Worm (Caenorhabditis elegans) whole organism, L1 larva: ENCODE measurements around the gene F42G2.5.

Experiments
- Y116A8C.19 ChIP-seq: sonication (generic microtip); optimal IDR thresholded peaks from 2 replicates; lab custom pipeline; 2016; ENCODE audit warnings: missing compliant biosample characterization, missing genetic modification characterization, borderline replicate concordance
- aha-1 ChIP-seq: fragments of 150-350 bp; optimal IDR thresholded peaks from 2 replicates; lab custom pipeline; 2014; ENCODE audit warnings: missing biosample characterization, missing genetic modification characterization
- alr-1 ChIP-seq: fragments of 200-800 bp; sonication (Bioruptor generic); optimal IDR thresholded peaks from 2 replicates; lab custom pipeline; 2018; ENCODE audit warnings: borderline replicate concordance, mild to moderate bottlenecking, missing genetic modification characterization, missing compliant biosample characterization
- ceh-63 ChIP-seq: fragments of 200-800 bp; sonication (Bioruptor generic); optimal IDR thresholded peaks from 2 replicates; lab custom pipeline; 2018; ENCODE audit warnings: mild to moderate bottlenecking, missing genetic modification characterization, missing compliant biosample characterization
- ceh-8 ChIP-seq: fragments of 200-800 bp; sonication (Bioruptor generic); optimal IDR thresholded peaks from 2 replicates; lab custom pipeline; 2018; ENCODE audit warnings: mild to moderate bottlenecking, missing genetic modification characterization, moderate library complexity, missing compliant biosample characterization
- ceh-90 ChIP-seq: sonication (generic microtip); optimal IDR thresholded peaks from 2 replicates; lab custom pipeline; 2016; ENCODE audit warnings: missing genetic modification characterization, missing compliant biosample characterization
- dsc-1 ChIP-seq: sonication (generic microtip); optimal IDR thresholded peaks from 2 replicates; lab custom pipeline; 2016; ENCODE audit warnings: mild to moderate bottlenecking, missing genetic modification characterization, missing compliant biosample characterization
- efl-1 ChIP-seq, 4 experiments: fragments of 150-350 bp; optimal IDR thresholded peaks in 3 of 4; peaks in 1 of 4; 1 replicate in 1 of 4; 2 replicates in 3 of 4; lab custom pipeline; 2014; ENCODE audit warnings: missing biosample characterization in 2 of 4, missing genetic modification characterization in 2 of 4, missing genetic modification reagents in 2 of 4
- egl-27 ChIP-seq, 2 experiments: fragments of 150-350 bp in 1 of 2; sonication (generic microtip); optimal IDR thresholded peaks; 3 replicates each; lab custom pipeline; 2017 to 2018; ENCODE audit warnings: missing biosample characterization in 2 of 2, missing genetic modification characterization in 2 of 2, missing genetic modification reagents in 2 of 2
- elt-2 ChIP-seq: sonication (generic microtip); optimal IDR thresholded peaks from 2 replicates; lab custom pipeline; 2016; ENCODE audit warnings: missing genetic modification characterization, mild to moderate bottlenecking, inconsistent platforms, missing compliant biosample characterization, missing genetic modification reagents
- elt-3 ChIP-seq, 6 experiments: fragments of 150-350 bp in 1 of 6; sonication (generic microtip); optimal IDR thresholded peaks; 2 replicates each; lab custom pipeline; 2017 to 2018; ENCODE audit warnings: missing biosample characterization in 6 of 6, missing genetic modification characterization in 6 of 6, inconsistent platforms in 1 of 6
- fkh-8 ChIP-seq: sonication (generic microtip); optimal IDR thresholded peaks from 2 replicates; lab custom pipeline; 2016; ENCODE audit warnings: mild to moderate bottlenecking, missing genetic modification characterization, missing compliant biosample characterization
- fos-1 ChIP-seq: fragments of 150-350 bp; optimal IDR thresholded peaks from 2 replicates; lab custom pipeline; 2014; ENCODE audit warnings: missing biosample characterization, missing genetic modification characterization
- hpl-2 ChIP-seq: fragments of 150-350 bp; optimal IDR thresholded peaks from 2 replicates; lab custom pipeline; 2014; ENCODE audit warnings: missing biosample characterization, missing genetic modification reagents, missing genetic modification characterization
- lir-3 ChIP-seq: sonication (generic microtip); optimal IDR thresholded peaks from 2 replicates; lab custom pipeline; 2016; ENCODE audit warnings: mild to moderate bottlenecking, missing genetic modification characterization, moderate library complexity, missing compliant biosample characterization; ENCODE audit not compliant: poor library complexity
- mef-2 ChIP-seq: fragments of 150-350 bp; optimal IDR thresholded peaks from 2 replicates; lab custom pipeline; 2014; ENCODE audit warnings: missing biosample characterization, missing genetic modification characterization
- nhr-11 ChIP-seq: fragments of 150-350 bp; optimal IDR thresholded peaks from 2 replicates; lab custom pipeline; 2014; ENCODE audit warnings: missing biosample characterization, missing genetic modification characterization
- nhr-19 ChIP-seq: fragments of 200-800 bp; sonication (Bioruptor generic); conservative IDR thresholded peaks from 2 replicates; pipeline ENCODE4 v1.3.6; 2022; ENCODE audit warnings: missing genetic modification characterization, missing compliant biosample characterization
- nhr-237 ChIP-seq: fragments of 150-350 bp; optimal IDR thresholded peaks from 2 replicates; lab custom pipeline; 2014; ENCODE audit warnings: missing biosample characterization, missing genetic modification characterization
- nhr-47 ChIP-seq: sonication (generic microtip); optimal IDR thresholded peaks from 2 replicates; lab custom pipeline; 2016; ENCODE audit warnings: mild to moderate bottlenecking, missing genetic modification characterization, moderate library complexity, missing compliant biosample characterization
- nhr-77 ChIP-seq: fragments of 150-350 bp; optimal IDR thresholded peaks from 2 replicates; lab custom pipeline; 2014; ENCODE audit warnings: missing biosample characterization, missing genetic modification characterization
- nhr-85 ChIP-seq: sonication (generic microtip); peaks from one replicate; lab custom pipeline; 2016; ENCODE audit warnings: missing genetic modification characterization, inconsistent platforms, missing compliant biosample characterization
- nhr-90 ChIP-seq: sonication (generic microtip); optimal IDR thresholded peaks from 2 replicates; lab custom pipeline; 2016; ENCODE audit warnings: mild to moderate bottlenecking, missing genetic modification characterization, missing compliant biosample characterization; ENCODE audit not compliant: poor library complexity
- pax-3 ChIP-seq: fragments of 200-800 bp; sonication (Bioruptor generic); optimal IDR thresholded peaks from 2 replicates; lab custom pipeline; 2018; ENCODE audit warnings: mild to moderate bottlenecking, missing genetic modification characterization, moderate library complexity, missing compliant biosample characterization
- rnt-1 ChIP-seq: sonication (generic microtip); optimal IDR thresholded peaks from 2 replicates; lab custom pipeline; 2016; ENCODE audit warnings: mild to moderate bottlenecking, missing genetic modification characterization, moderate library complexity, missing compliant biosample characterization
- skn-1 ChIP-seq: fragments of 150-350 bp; optimal IDR thresholded peaks from 2 replicates; lab custom pipeline; 2014; ENCODE audit warnings: missing biosample characterization, missing genetic modification characterization
- snpc-4 ChIP-seq: fragments of 150-350 bp; optimal IDR thresholded peaks from 2 replicates; lab custom pipeline; 2014; ENCODE audit warnings: missing biosample characterization, missing genetic modification characterization
- snu-23 ChIP-seq: sonication (generic microtip); optimal IDR thresholded peaks from 2 replicates; lab custom pipeline; 2016; ENCODE audit warnings: missing genetic modification characterization, missing compliant biosample characterization
- sup-37 ChIP-seq: fragments of 200-800 bp; sonication (Bioruptor generic); optimal IDR thresholded peaks from 2 replicates; lab custom pipeline; 2018; ENCODE audit warnings: mild to moderate bottlenecking, missing genetic modification characterization, missing compliant biosample characterization
- unc-62 ChIP-seq: fragments of 150-350 bp; optimal IDR thresholded peaks from 2 replicates; lab custom pipeline; 2014; ENCODE audit warnings: missing biosample characterization, missing genetic modification reagents, missing genetic modification characterization
- unc-98 ChIP-seq: fragments of 200-800 bp; sonication (Bioruptor generic); IDR thresholded peaks from 2 replicates; pipeline ENCODE4 v1.3.6; 2022; ENCODE audit warnings: missing genetic modification characterization, missing compliant biosample characterization
- ztf-11 ChIP-seq, 2 experiments: sonication (generic microtip); optimal IDR thresholded peaks; 2 replicates each; lab custom pipeline; 2016 to 2017; ENCODE audit warnings: missing genetic modification characterization in 2 of 2, missing biosample characterization in 1 of 2, missing compliant biosample characterization in 1 of 2

Gene F42G2.5

DNA sequence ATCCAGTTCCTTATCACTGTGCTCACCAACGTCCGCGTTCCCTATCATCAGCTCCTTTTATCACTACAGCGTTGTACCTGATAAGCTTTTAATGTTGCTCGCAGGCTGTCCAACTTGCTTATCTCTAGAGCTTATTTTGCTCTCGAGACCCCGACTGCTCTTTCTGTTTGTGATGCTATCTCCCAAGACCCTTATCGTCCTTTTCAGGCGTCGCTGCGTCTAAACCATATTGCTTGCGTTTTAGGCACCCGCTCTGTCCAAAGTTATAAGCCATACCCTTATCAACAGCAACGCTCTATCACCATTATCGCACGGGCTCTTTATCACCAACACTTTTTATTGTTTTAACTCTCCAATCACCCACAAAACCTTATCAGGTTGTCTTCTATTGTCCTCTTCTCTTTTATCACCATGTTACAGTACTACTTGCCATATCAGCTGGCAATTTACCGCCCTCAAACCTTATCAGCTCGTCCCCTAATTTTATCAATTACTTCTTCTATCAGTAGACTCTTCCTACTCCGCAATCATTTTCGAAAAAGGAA, 39.3 kb downstream of the F42G2.5 start (continued):
- TF ChIP-seq snpc-4 (tag; lab: Kevin White, UChicago): no peak
- TF ChIP-seq rnt-1 (tag; lab: Kevin White, UChicago): no peak
- TF ChIP-seq aha-1 (tag; lab: Kevin White, UChicago): no peak
- no peak for TF ChIP-seq unc-62
- TF ChIP-seq fos-1: no peak
- TF ChIP-seq ceh-63: no peak
- TF ChIP-seq nhr-90 (tag; lab: Kevin White, UChicago): peak; percentile 59
- no peak for TF ChIP-seq nhr-85 (tag; lab: Kevin White, UChicago)
- TF ChIP-seq skn-1 (tag; lab: Kevin White, UChicago): no peak
- TF ChIP-seq dsc-1: no peak
- peak; percentile 90 for TF ChIP-seq pax-3 (tag; lab: Kevin White, UChicago)
- no peak for TF ChIP-seq unc-98 (GFP tag; lab: Robert Waterston, UW)

DNA sequence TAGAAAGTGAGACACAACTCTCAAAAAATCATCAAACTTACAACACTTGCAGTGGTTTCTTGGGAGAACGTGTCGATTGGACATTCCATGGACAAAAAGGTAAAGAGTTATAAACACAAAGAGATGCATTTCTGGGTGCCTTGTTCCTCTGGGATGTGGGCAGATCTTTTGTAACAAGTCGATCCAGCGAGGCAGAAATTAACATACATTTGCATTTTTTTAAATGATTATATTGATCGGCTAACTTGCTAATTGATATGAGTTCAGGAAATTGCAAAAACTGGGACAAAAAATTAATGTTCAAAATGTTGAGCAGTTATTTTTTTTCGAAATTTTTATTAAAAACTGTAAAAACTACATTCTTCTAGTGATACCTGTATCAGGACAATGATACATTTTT, 40.0 kb downstream of the F42G2.5 start, which contains the start of gene F16G10.6:
F16G10.6 (minus strand) TSS at position 101 of the 400 bp plus-strand sequence.
- TF ChIP-seq ztf-11 (tag; optimal IDR thresholded peaks at IDR 0.05; lab: Kevin White, UChicago) (no peak), nhr-90 (tag; lab: Kevin White, UChicago) (no peak), nhr-19 (no peak), elt-3 (tag; optimal IDR thresholded peaks at IDR 0.05; lab: Kevin White, UChicago) (no peak), nhr-11 (tag; lab: Kevin White, UChicago) (no peak), lir-3 (tag; lab: Kevin White, UChicago) (no peak), unc-98 (GFP tag; lab: Robert Waterston, UW) (no peak), hpl-2 (GFP tag; lab: Kevin White, UChicago) (no peak), nhr-47 (tag; lab: Kevin White, UChicago) (no peak)

DNA sequence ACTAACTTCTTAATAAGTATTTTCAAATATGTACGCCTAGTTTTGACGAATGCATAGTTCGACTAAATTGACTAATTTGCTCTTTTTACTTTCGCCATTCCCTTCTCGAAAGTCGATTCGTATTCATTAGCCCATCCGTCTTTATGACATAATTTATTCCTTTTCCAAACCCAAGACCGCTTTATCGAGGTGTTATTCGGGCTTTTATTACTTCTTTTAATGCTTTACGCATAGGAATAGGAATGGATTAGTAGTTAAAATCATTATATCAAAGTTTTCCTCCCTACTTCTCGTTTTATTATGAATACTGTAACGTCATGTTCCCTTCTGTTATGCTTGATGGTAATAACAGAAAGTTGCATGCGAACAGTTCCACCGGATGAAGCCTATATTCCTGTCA, 42.8 kb downstream of the F42G2.5 start, which contains the start of gene F16G10.2:
F16G10.2 (plus strand) TSS at position 301 of the 400 bp plus-strand sequence.
- TF ChIP-seq elt-2 (tag; lab: Kevin White, UChicago) (no peak), elt-3 (tag; optimal IDR thresholded peaks at IDR 0.05; lab: Kevin White, UChicago) (no peak), efl-1 (optimal IDR thresholded peaks at IDR 0.05; lab: Kevin White, UChicago) (no peak), efl-1 (GFP tag; optimal IDR thresholded peaks at IDR 0.05 in 1 of 2; lab: Kevin White, UChicago) (no peak), ceh-8 (no peak), Y116A8C.19 (tag; lab: Kevin White, UChicago) (no peak), fkh-8 (tag; lab: Kevin White, UChicago) (no peak), nhr-77 (tag; lab: Kevin White, UChicago) (no peak), nhr-85 (tag; lab: Kevin White, UChicago) (no peak), mef-2 (no peak), alr-1 (tag; lab: Kevin White, UChicago) (no peak), nhr-19 (no peak), ceh-90 (tag; lab: Kevin White, UChicago) (no peak), nhr-237 (tag; lab: Kevin White, UChicago) (no peak), sup-37 (GFP tag; lab: Kevin White, UChicago) (no peak)

DNA sequence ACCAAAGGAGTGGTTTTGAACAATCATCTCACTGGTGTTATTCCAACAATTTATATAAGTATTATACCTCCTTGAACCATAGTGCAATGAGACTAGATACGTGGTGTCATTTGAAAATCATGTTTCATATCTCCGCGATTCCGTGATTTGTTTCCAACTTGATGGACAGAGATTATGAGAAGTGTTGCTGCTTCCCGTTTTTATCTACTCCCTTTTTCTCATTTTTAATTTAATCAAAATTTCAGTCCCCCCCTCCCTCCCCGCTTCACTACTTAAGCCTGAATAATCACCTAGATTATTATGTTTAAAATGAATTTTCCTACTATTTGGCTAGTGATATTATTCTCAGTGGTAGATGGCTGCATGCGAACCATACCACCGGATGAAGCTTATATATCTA, 45.7 kb downstream of the F42G2.5 start, which contains the start of gene F16G10.3:
F16G10.3 (plus strand) TSS at position 301 of the 400 bp plus-strand sequence.
- TF ChIP-seq egl-27 (tag; optimal IDR thresholded peaks at IDR 0.05; lab: Kevin White, UChicago) (no peak), snu-23 (GFP tag; lab: Kevin White, UChicago) (no peak), Y116A8C.19 (tag; lab: Kevin White, UChicago) (no peak), efl-1 (optimal IDR thresholded peaks at IDR 0.05; lab: Kevin White, UChicago) (no peak), efl-1 (GFP tag; optimal IDR thresholded peaks at IDR 0.05 in 1 of 2; lab: Kevin White, UChicago) (peak in 1 of 2 experiments; percentile 27)
